Worm (Caenorhabditis elegans): ENCODE data around the gene Y5H2A.1.

DNA sequence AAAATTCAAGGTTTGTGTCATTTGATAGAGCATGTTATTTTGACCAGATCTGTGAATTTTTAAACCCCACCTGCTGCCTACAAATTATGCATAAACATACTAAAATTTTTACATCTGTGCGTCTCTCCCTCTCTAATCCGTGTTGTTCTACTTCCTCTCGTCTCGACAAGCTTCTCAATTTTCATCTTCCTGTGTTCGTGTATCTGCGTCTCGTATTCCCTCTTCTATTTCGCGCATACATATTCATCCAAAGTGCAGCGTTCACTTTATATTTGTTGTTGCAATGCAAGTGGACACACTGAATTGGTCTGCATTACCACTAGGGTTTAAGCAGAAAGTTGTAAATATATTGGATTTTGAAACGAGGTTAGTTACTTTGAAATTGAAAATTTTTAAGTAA is 6.9 kb upstream of the Y5H2A.1 start, which contains the start of gene fbxa-137:
- TF ChIP-seq cnd-1 (tag; optimal IDR thresholded peaks at IDR 0.05), result no peak
- TF ChIP-seq nhr-237 (tag; optimal IDR thresholded peaks at IDR 0.05), result no peak
- no peak for TF ChIP-seq ceh-83 (GFP tag; optimal IDR thresholded peaks at IDR 0.05)
- TF ChIP-seq elt-3 (tag; optimal IDR thresholded peaks at IDR 0.05), result no peak
- TF ChIP-seq unc-62 (GFP tag; optimal IDR thresholded peaks at IDR 0.05), result no peak
- no peak for TF ChIP-seq nhr-12 (tag; optimal IDR thresholded peaks at IDR 0.05)
- no peak for TF ChIP-seq mep-1 (tag; optimal IDR thresholded peaks at IDR 0.05)
- TF ChIP-seq pha-4 (tag; optimal IDR thresholded peaks at IDR 0.05), result peak; percentile 41
- TF ChIP-seq zip-8 (tag; optimal IDR thresholded peaks at IDR 0.05), result no peak
- TF ChIP-seq sem-2 (GFP tag; optimal IDR thresholded peaks at IDR 0.05), result no peak
